Worm (Caenorhabditis elegans) whole organism, young adult: Measurements from ENCODE around the gene ufd-3.

ENCODE experiments used
- F37B4.10 ChIP-seq: fragments of 200-800 bp; sonication (Bioruptor generic); IDR thresholded peaks from 2 replicates; pipeline ENCODE4 v1.3.6; 2022; ENCODE audit warnings: missing genetic modification characterization, missing compliant biosample characterization
- F57A8.1 ChIP-seq: fragments of 200-800 bp; sonication (Bioruptor generic); optimal IDR thresholded peaks from 2 replicates; lab custom pipeline; 2018; ENCODE audit warnings: mild to moderate bottlenecking, missing genetic modification characterization, moderate library complexity, missing compliant biosample characterization
- akir-1 ChIP-seq: fragments of 200-800 bp; sonication (Bioruptor generic); optimal IDR thresholded peaks from 2 replicates; lab custom pipeline; 2018; ENCODE audit warnings: mild to moderate bottlenecking, missing genetic modification characterization, moderate library complexity, missing compliant biosample characterization
- ama-1 ChIP-seq, 3 experiments: fragments of 150-350 bp in 1 of 3; sonication (generic microtip) in 2 of 3; optimal IDR thresholded peaks; 2 replicates each; lab custom pipeline; 2014 to 2018; ENCODE audit warnings: missing biosample characterization in 2 of 3, missing genetic modification characterization in 2 of 3, missing genetic modification reagents in 2 of 3
- dox-1 ChIP-seq: fragments of 200-800 bp; sonication (Bioruptor generic); IDR thresholded peaks from 2 replicates; pipeline ENCODE4 v1.3.6; 2022; ENCODE audit warnings: missing genetic modification reagents, missing genetic modification characterization, missing compliant biosample characterization
- ets-4 ChIP-seq: fragments of 200-800 bp; sonication (Bioruptor generic); optimal IDR thresholded peaks from 2 replicates; lab custom pipeline; 2018; ENCODE audit warnings: mild to moderate bottlenecking, missing genetic modification characterization, missing compliant biosample characterization
- lin-54 ChIP-seq: fragments of 200-800 bp; sonication (Bioruptor generic); optimal IDR thresholded peaks from 2 replicates; lab custom pipeline; 2018; ENCODE audit warnings: mild to moderate bottlenecking, missing genetic modification characterization, missing compliant biosample characterization
- snpc-4 ChIP-seq, 5 experiments: fragments of 150-350 bp in 1 of 5; sonication (generic microtip) in 4 of 5; optimal IDR thresholded peaks; 2 replicates each; lab custom pipeline; 2014 to 2018; ENCODE audit warnings: missing genetic modification characterization in 5 of 5, missing biosample characterization in 3 of 5, antibody characterized with exemption in 2 of 5, mild to moderate bottlenecking in 2 of 5, missing compliant biosample characterization in 2 of 5, missing genotype in 2 of 5, moderate library complexity in 2 of 5, missing genetic modification reagents in 1 of 5
- unc-130 ChIP-seq: sonication (generic microtip); optimal IDR thresholded peaks from 2 replicates; lab custom pipeline; 2016; ENCODE audit warnings: missing genetic modification reagents, missing genetic modification characterization, missing compliant biosample characterization

DNA sequence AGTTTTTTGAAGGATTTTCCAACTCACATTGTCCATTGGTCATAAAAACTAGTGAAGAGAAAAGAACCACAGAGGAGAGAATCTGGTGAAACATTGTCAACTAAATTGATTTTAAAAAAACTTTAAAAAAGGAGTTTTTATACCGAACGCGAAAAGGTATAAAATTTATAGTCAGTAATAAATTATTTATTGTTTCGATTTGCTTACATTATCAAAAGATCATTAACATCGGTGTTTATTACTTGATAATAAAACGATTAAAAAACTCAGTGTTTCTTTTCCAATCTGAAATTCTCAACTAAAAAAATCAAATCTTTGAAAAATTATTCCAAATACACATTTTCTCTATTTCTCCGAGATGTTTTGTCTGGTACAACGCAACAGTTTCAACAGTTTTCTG lies 24.4 kb upstream of the ufd-3 start, which contains the start of gene F26C11.4:
- TF ChIP-seq ama-1 (optimal IDR thresholded peaks at IDR 0.05; lab: Kevin White, UChicago) = no peak
- TF ChIP-seq ama-1 (GFP tag; optimal IDR thresholded peaks at IDR 0.05; lab: Kevin White, UChicago) = no peak
- TF ChIP-seq F57A8.1 (GFP tag; lab: Kevin White, UChicago) = no peak
- no peak for TF ChIP-seq snpc-4 (GFP tag; optimal IDR thresholded peaks at IDR 0.05; lab: Kevin White, UChicago)
- TF ChIP-seq snpc-4 (tag; optimal IDR thresholded peaks at IDR 0.05; lab: Kevin White, UChicago) = no peak
- no peak for TF ChIP-seq akir-1 (GFP tag; lab: Kevin White, UChicago)
- no peak for TF ChIP-seq lin-54
- no peak for TF ChIP-seq F37B4.10
- no peak for TF ChIP-seq ets-4 (GFP tag; lab: Kevin White, UChicago)
- no peak for TF ChIP-seq unc-130 (GFP tag; lab: Kevin White, UChicago)
- no peak for TF ChIP-seq dox-1 (GFP tag; lab: Robert Waterston, UW)
